Fruit fly (Drosophila melanogaster) whole organism, embryonic: ENCODE data around the gene akirin.

Source experiments
- BEAF-32 ChIP-seq: fragments of 200-800 bp; sonication (Bioruptor generic); optimal IDR thresholded peaks from 3 replicates; lab custom pipeline; 2017; ENCODE audit warnings: missing biosample characterization, missing genetic modification characterization, mild to moderate bottlenecking, moderate library complexity, missing genetic modification reagents
- CG10267 ChIP-seq: fragments of 200-800 bp; sonication (Bioruptor generic); optimal IDR thresholded peaks from 2 replicates; lab custom pipeline; 2018; ENCODE audit warnings: missing biosample characterization, mild to moderate bottlenecking, missing genetic modification characterization, moderate library complexity
- CG10462 ChIP-seq: fragments of 200-800 bp; sonication (Bioruptor generic); optimal IDR thresholded peaks from 2 replicates; lab custom pipeline; 2016; ENCODE audit warnings: missing biosample characterization, missing genetic modification characterization
- CG10979 ChIP-seq: fragments of 200-800 bp; sonication (Bioruptor generic); optimal IDR thresholded peaks from 2 replicates; lab custom pipeline; 2018; ENCODE audit warnings: missing biosample characterization, mild to moderate bottlenecking, missing genetic modification characterization, moderate library complexity
- CG11456 ChIP-seq: fragments of 200-800 bp; sonication (Bioruptor generic); IDR thresholded peaks from 3 replicates; pipeline ENCODE4 v1.3.6; 2022; ENCODE audit warnings: missing biosample characterization, missing genetic modification characterization
- CG14014 ChIP-seq: fragments of 200-800 bp; sonication (Bioruptor generic); IDR thresholded peaks from 2 replicates; pipeline ENCODE4 v1.3.6; 2022; ENCODE audit warnings: missing biosample characterization, missing genetic modification characterization
- CG15601 ChIP-seq: fragments of 200-800 bp; sonication (Bioruptor generic); optimal IDR thresholded peaks from 3 replicates; lab custom pipeline; 2019; ENCODE audit warnings: missing biosample characterization, mild to moderate bottlenecking, missing genetic modification characterization, moderate library complexity
- CG1602 ChIP-seq: fragments of 200-800 bp; sonication (Bioruptor generic); optimal IDR thresholded peaks from 3 replicates; lab custom pipeline; 2016; ENCODE audit warnings: missing biosample characterization, missing genetic modification characterization
- CG16813 ChIP-seq: fragments of 200-800 bp; sonication (Bioruptor generic); IDR thresholded peaks from 3 replicates; pipeline ENCODE4 v1.3.6; 2022; ENCODE audit warnings: missing biosample characterization, missing genetic modification characterization; ENCODE audit not compliant: partially characterized antibody
- CG17385 ChIP-seq: fragments of 200-800 bp; sonication (Bioruptor generic); optimal IDR thresholded peaks from 3 replicates; lab custom pipeline; 2018; ENCODE audit warnings: missing biosample characterization, mild to moderate bottlenecking, missing genetic modification characterization
- CG1792 ChIP-seq: fragments of 200-800 bp; sonication (Bioruptor generic); optimal IDR thresholded peaks from 2 replicates; lab custom pipeline; 2016; ENCODE audit warnings: missing biosample characterization, missing genetic modification characterization
- CG31388 ChIP-seq: fragments of 200-800 bp; sonication (Bioruptor generic); optimal IDR thresholded peaks from 2 replicates; lab custom pipeline; 2016; ENCODE audit warnings: missing biosample characterization, missing genetic modification characterization
- CG32767 ChIP-seq: fragments of 200-800 bp; sonication (Bioruptor generic); IDR thresholded peaks from 2 replicates; pipeline ENCODE4 v1.3.6; 2022; ENCODE audit warnings: missing biosample characterization, missing genetic modification characterization
- CG4404 ChIP-seq: fragments of 200-800 bp; sonication (Bioruptor generic); IDR thresholded peaks from 2 replicates; pipeline ENCODE4 v1.3.6; 2022; ENCODE audit warnings: missing biosample characterization, missing genetic modification characterization
- CG4854 ChIP-seq: fragments of 200-800 bp; sonication (Bioruptor generic); optimal IDR thresholded peaks from 2 replicates; lab custom pipeline; 2016; ENCODE audit warnings: missing biosample characterization, missing genetic modification characterization, inconsistent platforms
- CG5953 ChIP-seq: fragments of 200-800 bp; sonication (Bioruptor generic); IDR thresholded peaks from 2 replicates; pipeline ENCODE4 v1.3.6; 2022; ENCODE audit warnings: missing biosample characterization, missing genetic modification characterization
- CG6791 ChIP-seq: fragments of 200-800 bp; sonication (Bioruptor generic); IDR thresholded peaks from 3 replicates; pipeline ENCODE4 v1.3.6; 2022; ENCODE audit warnings: missing biosample characterization, missing genetic modification characterization; ENCODE audit not compliant: partially characterized antibody
- Chrac-16 ChIP-seq: fragments of 200-800 bp; sonication (Bioruptor generic); optimal IDR thresholded peaks from 3 replicates; lab custom pipeline; 2016; ENCODE audit warnings: missing biosample characterization, missing genetic modification characterization
- Dbx ChIP-seq: fragments of 200-800 bp; sonication (Bioruptor generic); IDR thresholded peaks from 3 replicates; pipeline ENCODE4 v1.3.6; 2022; ENCODE audit warnings: missing biosample characterization, missing genetic modification characterization
- Dek ChIP-seq: fragments of 200-800 bp; sonication (Bioruptor generic); optimal IDR thresholded peaks from 3 replicates; lab custom pipeline; 2019; ENCODE audit warnings: missing biosample characterization, mild to moderate bottlenecking, missing genetic modification characterization, moderate library complexity
- Dip3 ChIP-seq: fragments of 200-800 bp; sonication (Bioruptor generic); optimal IDR thresholded peaks from 3 replicates; lab custom pipeline; 2016; ENCODE audit warnings: missing biosample characterization, missing genetic modification characterization
- Dp ChIP-seq: fragments of 200-800 bp; sonication (Bioruptor generic); optimal IDR thresholded peaks from 2 replicates; lab custom pipeline; 2018; ENCODE audit warnings: missing biosample characterization, mild to moderate bottlenecking, missing genetic modification characterization, moderate library complexity
- Fer1 ChIP-seq: fragments of 200-800 bp; sonication (Bioruptor generic); optimal IDR thresholded peaks from 2 replicates; lab custom pipeline; 2017; ENCODE audit warnings: missing biosample characterization, mild to moderate bottlenecking, missing genetic modification characterization
- HLH3B ChIP-seq: fragments of 200-800 bp; sonication (Bioruptor generic); IDR thresholded peaks from 2 replicates; pipeline ENCODE4 v1.3.6; 2022; ENCODE audit warnings: missing biosample characterization, missing genetic modification characterization
- Hey ChIP-seq: fragments of 200-800 bp; sonication (Bioruptor generic); optimal IDR thresholded peaks from 3 replicates; lab custom pipeline; 2018; ENCODE audit warnings: missing biosample characterization, mild to moderate bottlenecking, missing genetic modification characterization
- Hmx ChIP-seq: fragments of 200-800 bp; sonication (Bioruptor generic); optimal IDR thresholded peaks from 2 replicates; lab custom pipeline; 2016; ENCODE audit warnings: missing biosample characterization, missing genetic modification characterization
- Hr78 ChIP-seq, 2 experiments: fragments of 200-800 bp in 1 of 2; fragments of >200 bp in 1 of 2; sonication (Bioruptor generic) in 1 of 2; optimal IDR thresholded peaks; 2 replicates each; lab custom pipeline; 2017 to 2019; ENCODE audit warnings: missing biosample characterization in 2 of 2, missing genetic modification characterization in 2 of 2, mild to moderate bottlenecking in 1 of 2, moderate library complexity in 1 of 2
- Hsf ChIP-seq: fragments of 200-800 bp; sonication (Bioruptor generic); optimal IDR thresholded peaks from 3 replicates; lab custom pipeline; 2016; ENCODE audit warnings: missing biosample characterization, missing genetic modification characterization
- Oaz ChIP-seq: fragments of 200-800 bp; sonication (Bioruptor generic); IDR thresholded peaks from 2 replicates; pipeline ENCODE4 v1.3.6; 2022; ENCODE audit warnings: missing biosample characterization, missing genetic modification characterization
- PHDP ChIP-seq: fragments of 200-800 bp; sonication (Bioruptor generic); optimal IDR thresholded peaks from 3 replicates; lab custom pipeline; 2018; ENCODE audit warnings: missing biosample characterization, mild to moderate bottlenecking, missing genetic modification characterization, moderate library complexity
- Side ChIP-seq: fragments of 200-800 bp; sonication (Bioruptor generic); optimal IDR thresholded peaks from 2 replicates; lab custom pipeline; 2016; ENCODE audit warnings: missing biosample characterization, missing genetic modification characterization
- Trl ChIP-seq, 3 experiments: fragments of >200 bp in 2 of 3; fragments of 200-800 bp in 1 of 3; sonication (Bioruptor generic) in 1 of 3; optimal IDR thresholded peaks; 2 replicates in 1 of 3; 3 replicates in 2 of 3; lab custom pipeline; 2016 to 2017; ENCODE audit warnings: missing biosample characterization in 1 of 3, missing genetic modification characterization in 1 of 3
- ac ChIP-seq: fragments of 200-800 bp; sonication (Bioruptor generic); optimal IDR thresholded peaks from 3 replicates; lab custom pipeline; 2017; ENCODE audit warnings: missing biosample characterization, mild to moderate bottlenecking, missing genetic modification characterization
- da ChIP-seq: fragments of 200-800 bp; sonication (Bioruptor generic); optimal IDR thresholded peaks from 2 replicates; lab custom pipeline; 2016; ENCODE audit warnings: missing biosample characterization, missing genetic modification characterization
- ems ChIP-seq: fragments of 200-800 bp; sonication (Bioruptor generic); optimal IDR thresholded peaks from 3 replicates; lab custom pipeline; 2016; ENCODE audit warnings: missing biosample characterization, missing genetic modification characterization
- esg ChIP-seq: fragments of 200-800 bp; sonication (Bioruptor generic); conservative IDR thresholded peaks from 2 replicates; pipeline ENCODE4 v1.3.6; 2022; ENCODE audit warnings: missing biosample characterization, missing genetic modification characterization
- fd64A ChIP-seq: fragments of 200-800 bp; sonication (Bioruptor generic); optimal IDR thresholded peaks from 3 replicates; lab custom pipeline; 2018; ENCODE audit warnings: missing biosample characterization, mild to moderate bottlenecking, missing genetic modification characterization
- gem ChIP-seq: fragments of 200-800 bp; sonication (Bioruptor generic); optimal IDR thresholded peaks from 2 replicates; lab custom pipeline; 2019; ENCODE audit warnings: missing biosample characterization, mild to moderate bottlenecking, missing genetic modification characterization, moderate library complexity
- otp ChIP-seq: fragments of 200-800 bp; sonication (Bioruptor generic); IDR thresholded peaks from 3 replicates; pipeline ENCODE4, ENCODE4 v1.3.6; 2022; ENCODE audit warnings: missing biosample characterization, missing genetic modification characterization
- row ChIP-seq: fragments of 200-800 bp; sonication (Bioruptor generic); IDR thresholded peaks from 3 replicates; pipeline ENCODE4 v1.3.6; 2022; ENCODE audit warnings: missing biosample characterization, missing genetic modification characterization
- sug ChIP-seq: fragments of 200-800 bp; optimal IDR thresholded peaks from 2 replicates; lab custom pipeline; 2019; ENCODE audit warnings: missing biosample characterization, mild to moderate bottlenecking, missing genetic modification characterization, moderate library complexity
- tio ChIP-seq: fragments of 200-800 bp; sonication (Bioruptor generic); optimal IDR thresholded peaks from 2 replicates; lab custom pipeline; 2017; ENCODE audit warnings: missing biosample characterization, missing genetic modification characterization, inconsistent platforms
- ttk ChIP-seq: fragments of 200-800 bp; sonication (Bioruptor generic); IDR thresholded peaks from 2 replicates; pipeline ENCODE4 v2.1.2; 2022; ENCODE audit warnings: missing biosample characterization, missing genetic modification characterization
- tx ChIP-seq: fragments of 200-800 bp; sonication (Bioruptor generic); optimal IDR thresholded peaks from 2 replicates; lab custom pipeline; 2016; ENCODE audit warnings: missing biosample characterization, missing genetic modification characterization
- unpg ChIP-seq: fragments of 200-800 bp; sonication (Bioruptor generic); optimal IDR thresholded peaks from 3 replicates; lab custom pipeline; 2018; ENCODE audit warnings: missing biosample characterization, mild to moderate bottlenecking, missing genetic modification characterization, moderate library complexity
- usp ChIP-seq: fragments of >200 bp; optimal IDR thresholded peaks from 2 replicates; lab custom pipeline; 2017; ENCODE audit warnings: missing biosample characterization, missing genetic modification characterization
- vfl ChIP-seq: fragments of 200-800 bp; sonication (Bioruptor generic); optimal IDR thresholded peaks from 2 replicates; lab custom pipeline; 2016; ENCODE audit warnings: missing biosample characterization, missing genetic modification characterization
- vvl ChIP-seq: fragments of 200-800 bp; sonication (Bioruptor generic); IDR thresholded peaks from 2 replicates; pipeline ENCODE4 v1.3.6; 2022; ENCODE audit warnings: missing biosample characterization, missing genetic modification characterization

akirin gene

dm6 chr3L:7367798-7368678, 1.6 kb upstream of the akirin start (continued):
- TF ChIP-seq BEAF-32 (GFP tag; lab: Kevin White, UChicago) (peak; percentile 0), Hsf (peak; percentile 7), gem (tag; lab: Kevin White, UChicago) (peak; percentile 58), ems (GFP tag; lab: Kevin White, UChicago) (peak; percentile 31), CG17385 (GFP tag; lab: Kevin White, UChicago) (peak; percentile 94), CG15601 (tag; lab: Kevin White, UChicago) (no peak), PHDP (tag; lab: Kevin White, UChicago) (peak; percentile 38), CG31388 (no peak), vvl (peak; percentile 49), Dbx (GFP tag; lab: Robert Waterston, UW) (0 out of 3 replicates have a peak, but pooled peaks have one; percentile 5), tx (GFP tag; lab: Kevin White, UChicago) (no peak), CG10979 (tag; lab: Kevin White, UChicago) (peak; percentile 24), usp (GFP tag; lab: Kevin White, UChicago) (no peak), CG4404 (no peak), CG1792 (no peak), Dp (GFP tag; lab: Kevin White, UChicago) (no peak), unpg (GFP tag; lab: Kevin White, UChicago) (peak; percentile 59), Chrac-16 (GFP tag; lab: Kevin White, UChicago) (no peak), CG14014 (GFP tag; lab: Robert Waterston, UW) (peak; percentile 24; the same call in 1 of the 2 replicates), ac (GFP tag; lab: Kevin White, UChicago) (no peak), otp (no peak), Hr78 (GFP tag; optimal IDR thresholded peaks at IDR 0.05; lab: Kevin White, UChicago) (peak in 1 of 2 experiments; percentile 47), da (no peak), fd64A (GFP tag; lab: Kevin White, UChicago) (no peak), Hmx (no peak), tio (GFP tag; lab: Kevin White, UChicago) (no peak), Dip3 (GFP tag; lab: Kevin White, UChicago) (no peak), Hey (no peak), CG10462 (no peak), CG1602 (GFP tag; lab: Kevin White, UChicago) (no peak), vfl (GFP tag; lab: Kevin White, UChicago) (no peak), Fer1 (GFP tag; lab: Kevin White, UChicago) (peak; percentile 18), CG4854 (no peak), ttk (GFP tag; lab: Robert Waterston, UW) (no peak; the same call in 1 of the 2 replicates), CG11456 (GFP tag; lab: Robert Waterston, UW) (no peak), CG32767 (GFP tag; lab: Robert Waterston, UW) (peak; percentile 42; the same call in 1 of the 2 replicates), Trl (optimal IDR thresholded peaks at IDR 0.05; lab: Kevin White, UChicago) (peak in 1 of 2 experiments; percentile 19), Trl (GFP tag; optimal IDR thresholded peaks at IDR 0.05; lab: Kevin White, UChicago) (no peak), Side (GFP tag; lab: Kevin White, UChicago) (no peak), row (GFP tag; lab: Robert Waterston, UW) (peak; percentile 15; the same call in 1 of the 3 replicates), HLH3B (no peak), CG5953 (peak; percentile 57; the same call in 1 of the 2 replicates), CG6791 (GFP tag; lab: Robert Waterston, UW) (no peak), CG16813 (GFP tag; lab: Robert Waterston, UW) (peak; percentile 8; the same call in 1 of the 3 replicates), Oaz (GFP tag; lab: Robert Waterston, UW) (no peak), esg (no peak), sug (tag; lab: Kevin White, UChicago) (peak; percentile 94), Dek (tag; lab: Kevin White, UChicago) (peak; percentile 5), CG10267 (tag; lab: Kevin White, UChicago) (no peak)
